Fruit fly (Drosophila melanogaster) whole organism, pupa: Measurements from ENCODE around the gene CG43116.

Source experiments
- CG10348 ChIP-seq: fragments of 200-800 bp; sonication (Bioruptor generic); IDR thresholded peaks from 2 replicates; pipeline ENCODE4 v1.3.6; 2022; ENCODE audit warnings: missing biosample characterization, missing genetic modification characterization
- CG12605 ChIP-seq: fragments of 200-800 bp; sonication (Bioruptor generic); IDR thresholded peaks from 2 replicates; pipeline ENCODE4 v1.3.6; 2022; ENCODE audit warnings: missing biosample characterization, missing genetic modification characterization
- CG13204 ChIP-seq: fragments of 200-800 bp; sonication (Bioruptor generic); optimal IDR thresholded peaks from 2 replicates; lab custom pipeline; 2018; ENCODE audit warnings: missing biosample characterization, mild to moderate bottlenecking, missing genetic modification characterization, moderate library complexity
- CG14655 ChIP-seq: fragments of 200-800 bp; sonication (Bioruptor generic); optimal IDR thresholded peaks from 3 replicates; lab custom pipeline; 2017; ENCODE audit warnings: mild to moderate bottlenecking, missing biosample characterization, missing genetic modification reagents, missing genetic modification characterization
- CG15710 ChIP-seq: fragments of 200-800 bp; sonication (Bioruptor generic); optimal IDR thresholded peaks from 2 replicates; lab custom pipeline; 2018; ENCODE audit warnings: missing biosample characterization, mild to moderate bottlenecking, missing genetic modification characterization, moderate library complexity
- CG17806 ChIP-seq: fragments of 200-800 bp; sonication (Bioruptor generic); optimal IDR thresholded peaks from 2 replicates; lab custom pipeline; 2018; ENCODE audit warnings: missing biosample characterization, mild to moderate bottlenecking, missing genetic modification characterization, moderate library complexity
- CG32121 ChIP-seq: fragments of 200-800 bp; sonication (Bioruptor generic); IDR thresholded peaks from 2 replicates; pipeline ENCODE4 v1.3.6; 2022; ENCODE audit warnings: missing biosample characterization, missing genetic modification characterization
- CG34367 ChIP-seq: fragments of 200-800 bp; sonication (Bioruptor generic); optimal IDR thresholded peaks from 2 replicates; lab custom pipeline; 2018; ENCODE audit warnings: missing biosample characterization, mild to moderate bottlenecking, missing genetic modification characterization
- CG4496 ChIP-seq: fragments of 200-800 bp; sonication (Bioruptor generic); IDR thresholded peaks from 3 replicates; pipeline ENCODE4 v1.3.6; 2022; ENCODE audit warnings: missing biosample characterization, missing genetic modification characterization
- CG8159 ChIP-seq: fragments of 200-800 bp; sonication (Bioruptor generic); optimal IDR thresholded peaks from 3 replicates; lab custom pipeline; 2018; ENCODE audit warnings: missing biosample characterization, mild to moderate bottlenecking, missing genetic modification characterization, moderate library complexity
- CG8301 ChIP-seq: fragments of 200-800 bp; sonication (Bioruptor generic); optimal IDR thresholded peaks from 2 replicates; lab custom pipeline; 2018; ENCODE audit warnings: missing biosample characterization, mild to moderate bottlenecking, missing genetic modification characterization
- CG9948 ChIP-seq: fragments of 200-800 bp; sonication (Bioruptor generic); optimal IDR thresholded peaks from 2 replicates; lab custom pipeline; 2018; ENCODE audit warnings: missing biosample characterization, mild to moderate bottlenecking, missing genetic modification characterization, moderate library complexity
- D1 ChIP-seq: fragments of 200-800 bp; sonication (Bioruptor generic); optimal IDR thresholded peaks from 2 replicates; lab custom pipeline; 2018; ENCODE audit warnings: missing biosample characterization, mild to moderate bottlenecking, missing genetic modification characterization, moderate library complexity
- EcR ChIP-seq: fragments of 200-800 bp; sonication (Bioruptor generic); optimal IDR thresholded peaks from 3 replicates; lab custom pipeline; 2019; ENCODE audit warnings: missing biosample characterization, missing genetic modification characterization, mild to moderate bottlenecking, moderate library complexity, missing genetic modification reagents
- Ets98B ChIP-seq: fragments of 200-800 bp; sonication (Bioruptor generic); IDR thresholded peaks from 2 replicates; pipeline ENCODE4 v1.3.6; 2022; ENCODE audit warnings: missing biosample characterization, missing genetic modification characterization
- Pif1A ChIP-seq: fragments of 200-800 bp; sonication (Bioruptor generic); optimal IDR thresholded peaks from 3 replicates; lab custom pipeline; 2016; ENCODE audit warnings: missing biosample characterization, missing genetic modification characterization
- Pif1B ChIP-seq: fragments of 200-800 bp; sonication (Bioruptor generic); optimal IDR thresholded peaks from 3 replicates; lab custom pipeline; 2016; ENCODE audit warnings: missing biosample characterization, missing genetic modification characterization
- Snoo ChIP-seq: fragments of 200-800 bp; sonication (Bioruptor generic); optimal IDR thresholded peaks from 3 replicates; lab custom pipeline; 2017; ENCODE audit warnings: missing biosample characterization, mild to moderate bottlenecking, missing genetic modification characterization, inconsistent platforms
- fd96Ca ChIP-seq: fragments of 200-800 bp; sonication (Bioruptor generic); IDR thresholded peaks from 3 replicates; pipeline ENCODE4 v1.3.6; 2022; ENCODE audit warnings: missing biosample characterization, missing genetic modification characterization
- gl ChIP-seq: fragments of 200-800 bp; sonication (Bioruptor generic); optimal IDR thresholded peaks from 2 replicates; lab custom pipeline; 2018; ENCODE audit warnings: missing biosample characterization, mild to moderate bottlenecking, missing genetic modification characterization
- rn ChIP-seq: fragments of 200-800 bp; sonication (Bioruptor generic); IDR thresholded peaks from 2 replicates; pipeline ENCODE4 v1.3.6; 2022; ENCODE audit warnings: missing biosample characterization, missing genetic modification characterization

The CG43116 gene

DNA sequence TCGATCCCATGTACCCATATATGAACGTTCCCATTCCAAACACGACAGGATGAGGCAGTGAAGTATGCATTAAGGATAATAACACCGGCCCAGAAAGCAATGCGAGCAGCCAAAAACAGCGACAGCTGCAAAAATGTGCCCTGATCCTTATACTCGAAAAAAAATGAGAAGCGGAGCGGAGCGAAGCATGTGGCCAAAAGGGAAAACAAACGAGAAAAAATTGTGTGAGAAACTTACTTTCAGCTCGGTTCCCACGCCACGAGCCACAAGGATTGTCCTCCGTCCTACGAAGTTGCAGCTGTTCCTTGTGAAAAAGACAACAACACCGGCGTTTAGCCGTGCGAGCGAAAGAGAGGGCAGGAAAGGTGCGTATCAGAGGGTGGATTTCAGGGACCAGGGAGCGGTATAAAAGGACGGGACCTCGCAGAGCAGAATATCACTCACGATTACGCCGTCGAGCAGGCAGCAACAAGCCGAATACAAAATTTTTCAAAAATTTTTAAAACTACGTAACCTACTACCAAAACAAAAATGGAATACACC is 43.1 kb upstream of the CG43116 start:
- TF ChIP-seq Ets98B (GFP tag; lab: Robert Waterston, UW) (no peak), CG9948 (tag; lab: Kevin White, UChicago) (no peak), rn (GFP tag; lab: Robert Waterston, UW) (no peak), CG17806 (tag; lab: Kevin White, UChicago) (no peak)

DNA sequence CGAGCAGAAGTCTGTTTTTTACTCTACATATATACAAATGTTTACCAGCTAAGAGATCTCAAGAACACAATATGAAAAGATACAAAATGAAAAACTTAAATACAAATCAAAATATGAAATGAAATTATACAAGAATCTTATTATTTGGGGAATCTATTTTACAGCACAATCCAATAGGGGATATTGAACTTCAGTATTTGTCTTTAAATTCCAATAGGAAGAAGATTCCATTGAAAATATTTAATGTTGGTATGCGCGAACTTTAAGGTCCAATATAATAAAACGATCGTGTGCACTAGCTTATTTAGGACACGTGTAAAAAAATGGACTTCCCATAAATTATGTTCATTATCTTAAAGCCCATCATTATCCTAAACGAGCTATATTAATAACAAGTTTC is 41.1 kb upstream of the CG43116 start:
- no peak for TF ChIP-seq CG13204
- TF ChIP-seq CG12605 (GFP tag; lab: Robert Waterston, UW): no peak
- no peak for TF ChIP-seq CG14655 (GFP tag; lab: Kevin White, UChicago)
- no peak for TF ChIP-seq CG32121 (GFP tag; lab: Robert Waterston, UW)
- no peak for TF ChIP-seq gl (tag; lab: Kevin White, UChicago)
- no peak for TF ChIP-seq CG8159

DNA sequence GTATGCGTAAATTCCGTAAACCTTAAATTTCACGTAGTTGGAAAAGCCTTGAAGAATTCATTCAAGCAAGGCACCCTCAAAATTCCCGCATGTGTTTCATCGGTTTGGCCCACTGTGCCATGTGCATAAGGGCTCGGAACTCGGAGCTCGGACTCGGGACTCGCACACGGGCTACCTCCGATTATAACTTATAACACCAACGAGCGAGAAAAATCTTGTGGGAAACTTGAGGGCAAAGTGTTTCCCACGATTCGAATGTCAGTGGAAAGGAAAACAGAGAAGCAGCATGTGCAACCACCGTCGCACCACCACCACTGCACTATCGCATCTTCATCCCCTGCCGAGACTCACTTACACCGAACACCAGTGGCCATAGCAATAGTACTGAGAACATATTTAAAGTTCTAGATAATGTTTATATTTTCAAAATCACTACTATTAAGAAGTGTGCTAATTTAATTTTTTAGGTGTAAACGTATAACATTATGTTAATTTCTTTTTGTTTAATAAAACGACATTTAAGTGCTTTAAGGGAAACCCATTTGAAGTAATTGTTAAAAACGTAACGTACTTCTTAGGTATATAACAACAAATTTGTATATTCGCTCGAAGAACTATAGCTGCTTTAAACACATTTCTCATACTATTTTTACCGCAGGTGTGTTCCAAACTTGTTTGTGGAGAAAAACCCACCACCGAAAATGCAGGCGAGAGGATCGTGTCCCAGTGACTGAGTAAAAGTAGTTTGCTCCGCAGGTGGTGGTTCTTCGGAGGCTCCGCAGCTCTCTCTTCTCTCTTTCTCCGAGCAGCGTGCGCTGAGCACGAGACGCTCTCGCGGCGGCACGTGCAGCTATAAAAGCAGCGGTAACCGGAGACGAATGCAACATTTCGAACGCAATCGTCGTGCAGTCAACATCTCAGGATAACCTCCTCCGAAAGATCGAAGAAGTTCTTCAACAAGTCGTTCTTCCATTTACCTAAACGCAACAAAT is 39.7 kb upstream of the CG43116 start:
- TF ChIP-seq CG10348 (GFP tag; lab: Robert Waterston, UW): no peak
- TF ChIP-seq CG8159: peak; percentile 96
- peak; percentile 95 for TF ChIP-seq CG15710
- peak; percentile 90 for TF ChIP-seq D1 (tag; lab: Kevin White, UChicago)
- peak; percentile 90 for TF ChIP-seq CG9948 (tag; lab: Kevin White, UChicago)
- TF ChIP-seq fd96Ca (GFP tag; lab: Robert Waterston, UW): no peak
- peak; percentile 91 for TF ChIP-seq CG14655 (GFP tag; lab: Kevin White, UChicago)
- peak; percentile 36; the same call in 1 of the 2 replicates for TF ChIP-seq CG32121 (GFP tag; lab: Robert Waterston, UW)
- TF ChIP-seq gl (tag; lab: Kevin White, UChicago): peak; percentile 84
- TF ChIP-seq CG13204: peak; percentile 78
- peak; percentile 90 for TF ChIP-seq Pif1B
- TF ChIP-seq CG17806 (tag; lab: Kevin White, UChicago): peak; percentile 91
- peak; percentile 89 for TF ChIP-seq CG4496 (GFP tag; lab: Robert Waterston, UW)
- peak; percentile 20; the same call in 1 of the 2 replicates for TF ChIP-seq Ets98B (GFP tag; lab: Robert Waterston, UW)
- peak; percentile 87 for TF ChIP-seq CG34367 (tag; lab: Kevin White, UChicago)
- peak; percentile 53 for TF ChIP-seq CG12605 (GFP tag; lab: Robert Waterston, UW)
- TF ChIP-seq EcR (GFP tag; lab: Kevin White, UChicago): peak; percentile 14
- 0 out of 2 replicates have a peak, but pooled peaks have one; percentile 28 for TF ChIP-seq rn (GFP tag; lab: Robert Waterston, UW)
- TF ChIP-seq CG8301 (tag; lab: Kevin White, UChicago): peak; percentile 92
- TF ChIP-seq Snoo (tag; lab: Kevin White, UChicago): peak; percentile 88
- TF ChIP-seq Pif1A: peak; percentile 91

DNA sequence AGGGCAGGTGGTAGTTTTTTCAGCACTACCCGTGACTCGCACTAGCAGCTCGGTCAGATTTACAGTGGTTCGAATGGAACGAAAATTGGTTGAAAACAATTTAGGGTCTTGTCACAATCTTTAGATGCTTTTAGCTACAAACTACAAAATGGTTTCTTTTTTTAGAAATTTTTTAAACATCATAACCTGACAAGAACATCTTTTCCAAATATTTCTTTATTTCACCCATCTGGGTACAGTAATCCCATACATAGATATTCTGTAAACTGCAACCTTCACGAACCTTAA is 38.5 kb upstream of the CG43116 start:
- no peak for TF ChIP-seq CG14655 (GFP tag; lab: Kevin White, UChicago)
- no peak for TF ChIP-seq D1 (tag; lab: Kevin White, UChicago)
- TF ChIP-seq, all 21 proteins: peak for 0

DNA sequence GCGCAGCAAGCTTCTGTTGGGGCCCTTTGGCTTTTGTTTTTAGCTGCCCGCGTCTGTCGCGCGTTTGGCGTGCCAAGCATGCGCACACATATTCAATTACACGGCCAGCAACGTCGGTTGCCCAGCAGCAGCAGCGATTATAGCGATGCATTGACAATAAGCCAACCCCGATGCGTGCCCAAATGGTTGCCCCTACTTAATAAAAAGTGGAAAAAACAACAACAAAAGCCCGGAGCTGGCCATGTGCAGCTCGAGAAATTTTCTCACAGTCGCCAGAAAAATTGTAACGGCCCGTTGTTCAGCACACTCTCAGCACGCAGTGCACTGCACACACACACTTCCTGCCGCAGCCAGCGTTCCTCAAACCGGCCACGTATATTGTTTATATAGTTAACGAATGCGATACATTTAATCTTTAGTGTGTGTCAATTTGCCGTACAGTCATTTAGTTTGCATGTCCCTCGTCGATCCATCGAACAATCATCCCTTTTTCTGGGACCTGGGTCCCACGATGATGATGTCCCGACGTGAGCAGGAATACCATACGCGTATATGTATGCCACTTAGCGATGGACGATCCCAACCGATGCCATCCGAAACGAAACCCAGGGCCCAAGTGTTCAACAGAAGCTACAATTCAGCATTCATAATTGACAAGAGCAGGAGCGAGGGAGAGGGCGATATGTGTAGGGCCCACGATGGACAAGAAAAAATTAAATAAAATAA is 38.0 kb upstream of the CG43116 start:
- TF ChIP-seq fd96Ca (GFP tag; lab: Robert Waterston, UW) (no peak), CG8301 (tag; lab: Kevin White, UChicago) (no peak), CG9948 (tag; lab: Kevin White, UChicago) (no peak), Snoo (tag; lab: Kevin White, UChicago) (peak; percentile 1), D1 (tag; lab: Kevin White, UChicago) (no peak), CG10348 (GFP tag; lab: Robert Waterston, UW) (no peak), CG34367 (tag; lab: Kevin White, UChicago) (no peak), CG13204 (peak; percentile 14), CG17806 (tag; lab: Kevin White, UChicago) (no peak), CG32121 (GFP tag; lab: Robert Waterston, UW) (no peak), CG14655 (GFP tag; lab: Kevin White, UChicago) (no peak), EcR (GFP tag; lab: Kevin White, UChicago) (peak; percentile 0), CG12605 (GFP tag; lab: Robert Waterston, UW) (no peak)

DNA sequence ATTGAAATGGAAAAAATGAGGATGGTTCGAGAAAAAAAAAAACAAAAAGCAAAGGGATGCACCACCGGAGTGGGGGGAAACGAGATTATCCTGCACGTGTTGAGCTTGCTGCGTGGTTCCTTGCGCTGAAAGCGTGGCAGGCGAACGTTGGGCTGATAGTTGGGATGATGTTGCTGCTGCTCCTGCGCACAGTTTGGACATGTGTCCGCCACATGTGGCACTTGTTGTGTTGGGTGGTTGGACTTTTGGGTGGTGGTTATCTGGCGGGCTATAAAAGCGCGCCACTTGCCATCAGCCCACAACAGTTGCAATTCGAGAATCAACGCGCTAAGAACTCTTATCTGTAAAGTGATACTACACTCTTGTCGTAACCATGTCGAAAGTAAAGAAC is 35.8 kb upstream of the CG43116 start:
- TF ChIP-seq Snoo (tag; lab: Kevin White, UChicago) (no peak), CG8159 (no peak), CG9948 (tag; lab: Kevin White, UChicago) (no peak), CG13204 (no peak), rn (GFP tag; lab: Robert Waterston, UW) (no peak), CG8301 (tag; lab: Kevin White, UChicago) (no peak), D1 (tag; lab: Kevin White, UChicago) (no peak), CG14655 (GFP tag; lab: Kevin White, UChicago) (no peak), fd96Ca (GFP tag; lab: Robert Waterston, UW) (no peak)
